Worm (Caenorhabditis elegans) whole organism, L4 larva: ENCODE data around the gene daf-10.

ENCODE experiments used
- nhr-111 ChIP-seq: fragments of 200-800 bp; sonication (Bioruptor generic); optimal IDR thresholded peaks from 2 replicates; lab custom pipeline; 2018; ENCODE audit warnings: mild to moderate bottlenecking, missing genetic modification characterization, missing compliant biosample characterization
- nhr-76 ChIP-seq: fragments of 150-350 bp; optimal IDR thresholded peaks from 2 replicates; lab custom pipeline; 2014; ENCODE audit warnings: missing biosample characterization, missing genetic modification characterization
- vab-7 ChIP-seq: fragments of 200-800 bp; sonication (Bioruptor generic); IDR thresholded peaks from 2 replicates; pipeline ENCODE4 v1.3.6; 2022; ENCODE audit warnings: missing genetic modification reagents, missing genetic modification characterization, missing compliant biosample characterization

ce11 chrIV:9169764-9170163 lies 23.8 kb upstream of the daf-10 start:
- TF ChIP-seq vab-7 (GFP tag; lab: Robert Waterston, UW), result no peak
- TF ChIP-seq nhr-111 (GFP tag; lab: Kevin White, UChicago), result no peak
- TF ChIP-seq nhr-76 (tag; lab: Kevin White, UChicago), result no peak
